Fruit fly (Drosophila melanogaster): ENCODE measurements around the gene Bka.
A peak's percentile ranks its signal among the peaks of the same experiment; 100 is the strongest.

Bka gene

dm6 chr2L:9915011-9915850, 20.1 kb downstream of the Bka start, which contains the start of gene yip2:
Gene yip2, plus strand, starts transcription at chr2L:9915253.
- TF ChIP-seq CG14655 (GFP tag; optimal IDR thresholded peaks at IDR 0.05) (peak; percentile 98), CG13204 (GFP tag; optimal IDR thresholded peaks at IDR 0.05) (peak; percentile 100), CG32121 (GFP tag; IDR thresholded peaks at IDR 0.05) (peak; percentile 96), fd96Ca (GFP tag; IDR thresholded peaks at IDR 0.05) (peak; percentile 92), CG10348 (GFP tag; IDR thresholded peaks at IDR 0.05) (no peak), Pif1A (GFP tag; optimal IDR thresholded peaks at IDR 0.05) (peak; percentile 98), Pif1B (GFP tag; optimal IDR thresholded peaks at IDR 0.05) (peak; percentile 99), CG17806 (tag; optimal IDR thresholded peaks at IDR 0.05) (peak; percentile 89), Snoo (tag; optimal IDR thresholded peaks at IDR 0.05) (peak; percentile 98), EcR (GFP tag; optimal IDR thresholded peaks at IDR 0.05) (peak; percentile 81), CG12605 (GFP tag; IDR thresholded peaks at IDR 0.05) (peak; percentile 97), CG4496 (GFP tag; IDR thresholded peaks at IDR 0.05) (peak; percentile 92), rn (GFP tag; IDR thresholded peaks at IDR 0.05) (peak; percentile 66; the same call in 1 of the 2 replicates), CG15710 (tag; optimal IDR thresholded peaks at IDR 0.05) (peak; percentile 87), D1 (tag; optimal IDR thresholded peaks at IDR 0.05) (peak; percentile 54), CG34367 (tag; optimal IDR thresholded peaks at IDR 0.05) (peak; percentile 94), gl (tag; optimal IDR thresholded peaks at IDR 0.05) (peak; percentile 100), CG8301 (tag; optimal IDR thresholded peaks at IDR 0.05) (peak; percentile 96), CG8159 (tag; optimal IDR thresholded peaks at IDR 0.05) (peak; percentile 93), CG9948 (tag; optimal IDR thresholded peaks at IDR 0.05) (peak; percentile 77), Ets98B (GFP tag; IDR thresholded peaks at IDR 0.05) (peak; percentile 91)

- TF ChIP-seq CG15710 (tag; optimal IDR thresholded peaks at IDR 0.05), result peak; percentile 55
- TF ChIP-seq CG4496 (GFP tag; IDR thresholded peaks at IDR 0.05), result peak; percentile 39
- TF ChIP-seq CG32121 (GFP tag; IDR thresholded peaks at IDR 0.05), result peak; percentile 76
- peak; percentile 78 for TF ChIP-seq Ets98B (GFP tag; IDR thresholded peaks at IDR 0.05)
- peak; percentile 63 for TF ChIP-seq CG8301 (tag; optimal IDR thresholded peaks at IDR 0.05)
- TF ChIP-seq fd96Ca (GFP tag; IDR thresholded peaks at IDR 0.05), result peak; percentile 43; the same call in 1 of the 3 replicates
- TF ChIP-seq CG13204 (GFP tag; optimal IDR thresholded peaks at IDR 0.05), result peak; percentile 42
- TF ChIP-seq rn (GFP tag; IDR thresholded peaks at IDR 0.05), result no peak
- peak; percentile 63 for TF ChIP-seq CG8159 (tag; optimal IDR thresholded peaks at IDR 0.05)
- peak; percentile 78 for TF ChIP-seq CG14655 (GFP tag; optimal IDR thresholded peaks at IDR 0.05)
- peak; percentile 42 for TF ChIP-seq CG17806 (tag; optimal IDR thresholded peaks at IDR 0.05)
- peak; percentile 44 for TF ChIP-seq Snoo (tag; optimal IDR thresholded peaks at IDR 0.05)
- peak; percentile 82 for TF ChIP-seq Pif1A (GFP tag; optimal IDR thresholded peaks at IDR 0.05)
- no peak for TF ChIP-seq D1 (tag; optimal IDR thresholded peaks at IDR 0.05)
- TF ChIP-seq CG34367 (tag; optimal IDR thresholded peaks at IDR 0.05), result peak; percentile 2
- TF ChIP-seq CG10348 (GFP tag; IDR thresholded peaks at IDR 0.05), result no peak
- TF ChIP-seq CG12605 (GFP tag; IDR thresholded peaks at IDR 0.05), result peak; percentile 80
- TF ChIP-seq gl (tag; optimal IDR thresholded peaks at IDR 0.05), result peak; percentile 81
- peak; percentile 58 for TF ChIP-seq CG9948 (tag; optimal IDR thresholded peaks at IDR 0.05)
- peak; percentile 10 for TF ChIP-seq EcR (GFP tag; optimal IDR thresholded peaks at IDR 0.05)
- TF ChIP-seq Pif1B (GFP tag; optimal IDR thresholded peaks at IDR 0.05), result peak; percentile 69
These were observed 23.2 kb downstream of the Bka start, which contains the start of the genes CG5885 and CG4598 for dm6 chr2L:9918020-9918959. Gene CG5885, minus strand, starts transcription at chr2L:9918330. Gene CG4598, plus strand, starts transcription at chr2L:9918618.

- TF ChIP-seq CG8159 (tag; optimal IDR thresholded peaks at IDR 0.05), result no peak
- TF ChIP-seq rn (GFP tag; IDR thresholded peaks at IDR 0.05), result no peak
- TF ChIP-seq CG9948 (tag; optimal IDR thresholded peaks at IDR 0.05), result no peak
- TF ChIP-seq CG17806 (tag; optimal IDR thresholded peaks at IDR 0.05), result no peak
- no peak for TF ChIP-seq Pif1A (GFP tag; optimal IDR thresholded peaks at IDR 0.05)
- TF ChIP-seq EcR (GFP tag; optimal IDR thresholded peaks at IDR 0.05), result no peak
- no peak for TF ChIP-seq D1 (tag; optimal IDR thresholded peaks at IDR 0.05)
- no peak for TF ChIP-seq CG12605 (GFP tag; IDR thresholded peaks at IDR 0.05)
- no peak for TF ChIP-seq CG32121 (GFP tag; IDR thresholded peaks at IDR 0.05)
- TF ChIP-seq gl (tag; optimal IDR thresholded peaks at IDR 0.05), result no peak
- TF ChIP-seq CG8301 (tag; optimal IDR thresholded peaks at IDR 0.05), result no peak
- no peak for TF ChIP-seq Snoo (tag; optimal IDR thresholded peaks at IDR 0.05)
- TF ChIP-seq Ets98B (GFP tag; IDR thresholded peaks at IDR 0.05), result no peak
- no peak for TF ChIP-seq CG34367 (tag; optimal IDR thresholded peaks at IDR 0.05)
- TF ChIP-seq CG10348 (GFP tag; IDR thresholded peaks at IDR 0.05), result no peak
- TF ChIP-seq Pif1B (GFP tag; optimal IDR thresholded peaks at IDR 0.05), result no peak
- TF ChIP-seq CG15710 (tag; optimal IDR thresholded peaks at IDR 0.05), result no peak
These were observed 24.1 kb downstream of the Bka start for dm6 chr2L:9919218-9919617.

DNA sequence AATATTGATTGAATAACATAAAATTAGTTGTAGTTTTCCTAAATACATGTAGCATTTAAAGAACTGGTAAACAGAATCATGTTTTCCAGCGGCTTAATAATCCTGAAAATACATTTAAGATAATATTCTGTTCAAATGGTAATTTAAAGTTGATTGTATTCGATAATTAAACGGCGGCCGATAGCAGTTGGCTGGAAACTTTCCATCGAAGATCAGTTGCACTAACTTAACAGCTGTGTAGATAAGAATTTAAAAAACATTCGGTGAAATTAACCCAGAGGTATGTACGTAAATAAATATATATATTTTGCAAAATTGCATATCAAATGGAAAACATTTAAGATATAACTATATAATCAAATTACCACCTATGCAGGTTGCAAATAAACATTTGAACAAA, 24.9 kb downstream of the Bka start, which contains the start of gene CG4594:
TSS of gene CG4594 (plus strand) at position 212 of the 400 bp plus-strand sequence.
- no peak for TF ChIP-seq CG14655 (GFP tag; optimal IDR thresholded peaks at IDR 0.05)
- no peak for TF ChIP-seq Snoo (tag; optimal IDR thresholded peaks at IDR 0.05)
- no peak for TF ChIP-seq fd96Ca (GFP tag; IDR thresholded peaks at IDR 0.05)
- TF ChIP-seq EcR (GFP tag; optimal IDR thresholded peaks at IDR 0.05), result no peak
- TF ChIP-seq CG32121 (GFP tag; IDR thresholded peaks at IDR 0.05), result no peak
- TF ChIP-seq Pif1B (GFP tag; optimal IDR thresholded peaks at IDR 0.05), result no peak
- TF ChIP-seq D1 (tag; optimal IDR thresholded peaks at IDR 0.05), result no peak
- TF ChIP-seq CG8301 (tag; optimal IDR thresholded peaks at IDR 0.05), result no peak
- no peak for TF ChIP-seq CG17806 (tag; optimal IDR thresholded peaks at IDR 0.05)
- no peak for TF ChIP-seq CG12605 (GFP tag; IDR thresholded peaks at IDR 0.05)
- TF ChIP-seq Pif1A (GFP tag; optimal IDR thresholded peaks at IDR 0.05), result no peak
- no peak for TF ChIP-seq Ets98B (GFP tag; IDR thresholded peaks at IDR 0.05)
- no peak for TF ChIP-seq CG15710 (tag; optimal IDR thresholded peaks at IDR 0.05)
- no peak for TF ChIP-seq CG13204 (GFP tag; optimal IDR thresholded peaks at IDR 0.05)

Measured in whole organism, pupa.